Worm (Caenorhabditis elegans): ENCODE results near the gene C31C9.6.

ce11 chrII:13681063-13681462, 19.2 kb upstream of the C31C9.6 start:
- no peak for TF ChIP-seq ztf-29 (GFP tag; IDR thresholded peaks at IDR 0.05)
- TF ChIP-seq cog-1 (tag; optimal IDR thresholded peaks at IDR 0.05), result no peak
- TF ChIP-seq klf-2 (GFP tag; conservative IDR thresholded peaks at IDR 0.05), result no peak
- no peak for TF ChIP-seq flt-1 (GFP tag; IDR thresholded peaks at IDR 0.05)
